Fruit fly (Drosophila melanogaster) whole organism, embryonic: Measurements from ENCODE around the gene CG14854.

Experiments
- BEAF-32 ChIP-seq: fragments of 200-800 bp; sonication (Bioruptor generic); optimal IDR thresholded peaks from 3 replicates; lab custom pipeline; 2017; ENCODE audit warnings: missing biosample characterization, missing genetic modification characterization, mild to moderate bottlenecking, moderate library complexity, missing genetic modification reagents
- CG10267 ChIP-seq: fragments of 200-800 bp; sonication (Bioruptor generic); optimal IDR thresholded peaks from 2 replicates; lab custom pipeline; 2018; ENCODE audit warnings: missing biosample characterization, mild to moderate bottlenecking, missing genetic modification characterization, moderate library complexity
- CG11695 ChIP-seq: fragments of 200-800 bp; sonication (Bioruptor generic); IDR thresholded peaks from 3 replicates; pipeline ENCODE4 v1.3.6; 2022; ENCODE audit warnings: missing biosample characterization, missing genetic modification characterization
- CG11696 ChIP-seq: fragments of 200-800 bp; sonication (Bioruptor generic); IDR thresholded peaks from 2 replicates; pipeline ENCODE4 v1.3.6; 2022; ENCODE audit warnings: missing biosample characterization, missing genetic modification characterization
- CG14860 ChIP-seq: fragments of 200-800 bp; sonication (Bioruptor generic); IDR thresholded peaks from 3 replicates; pipeline ENCODE4 v1.3.6; 2022; ENCODE audit warnings: missing biosample characterization, missing genetic modification characterization; ENCODE audit not compliant: partially characterized antibody
- CG15011 ChIP-seq: fragments of 200-800 bp; sonication (Bioruptor generic); optimal IDR thresholded peaks from 3 replicates; lab custom pipeline; 2018; ENCODE audit warnings: missing biosample characterization, mild to moderate bottlenecking, missing genetic modification characterization
- CG15073 ChIP-seq: fragments of 200-800 bp; sonication (Bioruptor generic); optimal IDR thresholded peaks from 2 replicates; lab custom pipeline; 2016; ENCODE audit warnings: missing biosample characterization, missing genetic modification characterization
- CG18619 ChIP-seq: fragments of 200-800 bp; sonication (Bioruptor generic); optimal IDR thresholded peaks from 3 replicates; lab custom pipeline; 2017; ENCODE audit warnings: missing biosample characterization, mild to moderate bottlenecking, missing genetic modification characterization
- CG3838 ChIP-seq: fragments of 200-800 bp; sonication (Bioruptor generic); optimal IDR thresholded peaks from 3 replicates; lab custom pipeline; 2016; ENCODE audit warnings: missing biosample characterization, missing genetic modification characterization
- CG42726 ChIP-seq: fragments of 200-800 bp; sonication (Bioruptor generic); IDR thresholded peaks from 2 replicates; pipeline ENCODE4 v1.3.6; 2022; ENCODE audit warnings: missing biosample characterization, missing genetic modification characterization; ENCODE audit not compliant: partially characterized antibody
- Dek ChIP-seq: fragments of 200-800 bp; sonication (Bioruptor generic); optimal IDR thresholded peaks from 3 replicates; lab custom pipeline; 2019; ENCODE audit warnings: missing biosample characterization, mild to moderate bottlenecking, missing genetic modification characterization, moderate library complexity
- Dfd ChIP-seq, 2 experiments: fragments of >200 bp; optimal IDR thresholded peaks; 2 replicates each; lab custom pipeline; 2017; ENCODE audit warnings: missing biosample characterization in 2 of 2, missing genetic modification characterization in 2 of 2
- Dip2 ChIP-seq: fragments of 200-800 bp; sonication (Bioruptor generic); IDR thresholded peaks from 2 replicates; pipeline ENCODE4 v1.3.6; 2022; ENCODE audit warnings: missing biosample characterization, missing genetic modification characterization
- Ets97D ChIP-seq: fragments of 200-800 bp; sonication (Bioruptor generic); optimal IDR thresholded peaks from 3 replicates; lab custom pipeline; 2016; ENCODE audit warnings: missing biosample characterization, missing genetic modification characterization
- Gug ChIP-seq: fragments of 200-800 bp; sonication (Bioruptor generic); IDR thresholded peaks from 4 replicates; pipeline ENCODE4 v1.3.6; 2022; ENCODE audit warnings: missing biosample characterization, missing genetic modification characterization
- HLHmδ ChIP-seq: fragments of 200-800 bp; sonication (Bioruptor generic); optimal IDR thresholded peaks from 2 replicates; lab custom pipeline; 2018; ENCODE audit warnings: missing biosample characterization, mild to moderate bottlenecking, missing genetic modification characterization, moderate library complexity
- Hr39 ChIP-seq: fragments of >200 bp; optimal IDR thresholded peaks from 2 replicates; lab custom pipeline; 2017
- Hr51 ChIP-seq, 2 experiments: fragments of 200-800 bp; sonication (Bioruptor generic); optimal IDR thresholded peaks; 2 replicates in 1 of 2; 3 replicates in 1 of 2; lab custom pipeline; 2016 to 2018; ENCODE audit warnings: missing biosample characterization in 2 of 2, missing genetic modification characterization in 2 of 2, mild to moderate bottlenecking in 1 of 2, moderate library complexity in 1 of 2
- Kr ChIP-seq: fragments of 200-800 bp; sonication (Bioruptor generic); optimal IDR thresholded peaks from 2 replicates; lab custom pipeline; 2017; ENCODE audit warnings: missing biosample characterization, mild to moderate bottlenecking, missing genetic modification characterization
- Med ChIP-seq: fragments of 200-800 bp; sonication (Bioruptor generic); peaks from one replicate; lab custom pipeline; 2016; ENCODE audit warnings: missing biosample characterization, missing genetic modification characterization, mild to moderate bottlenecking, inconsistent platforms, moderate library complexity
- NFAT ChIP-seq: fragments of 200-800 bp; sonication (Bioruptor generic); IDR thresholded peaks from 2 replicates; pipeline ENCODE4 v1.3.6; 2022; ENCODE audit warnings: missing biosample characterization, missing genetic modification characterization
- Nf-YA ChIP-seq: fragments of 200-800 bp; sonication (Bioruptor generic); IDR thresholded peaks from 2 replicates; pipeline ENCODE4 v1.3.6; 2022; ENCODE audit warnings: missing biosample characterization, missing genetic modification characterization
- Nf-YB ChIP-seq: fragments of 200-800 bp; sonication (Bioruptor generic); optimal IDR thresholded peaks from 3 replicates; lab custom pipeline; 2019; ENCODE audit warnings: missing biosample characterization, mild to moderate bottlenecking, missing genetic modification characterization, moderate library complexity
- Opbp ChIP-seq: fragments of 200-800 bp; sonication (Bioruptor generic); IDR thresholded peaks from 3 replicates; pipeline ENCODE4 v1.3.6; 2022; ENCODE audit warnings: missing biosample characterization, missing genetic modification characterization; ENCODE audit not compliant: partially characterized antibody
- Optix ChIP-seq: fragments of 200-800 bp; sonication (Bioruptor generic); IDR thresholded peaks from 3 replicates; pipeline ENCODE4 v1.3.6; 2022; ENCODE audit warnings: missing biosample characterization, missing genetic modification characterization
- Pdp1 ChIP-seq, 2 experiments: fragments of 200-800 bp; sonication (Bioruptor generic); optimal IDR thresholded peaks; 3 replicates each; lab custom pipeline; 2016; ENCODE audit warnings: missing biosample characterization in 2 of 2, missing genetic modification characterization in 2 of 2, mild to moderate bottlenecking in 1 of 2, moderate library complexity in 1 of 2
- Poxn ChIP-seq: fragments of 200-800 bp; sonication (Bioruptor generic); IDR thresholded peaks from 2 replicates; pipeline ENCODE4 v1.3.6; 2022; ENCODE audit warnings: missing biosample characterization, missing genetic modification characterization
- Ravus ChIP-seq: fragments of 200-800 bp; sonication (Bioruptor generic); IDR thresholded peaks from 2 replicates; pipeline ENCODE4 v1.3.6; 2022; ENCODE audit warnings: missing biosample characterization, missing genetic modification characterization
- Rx ChIP-seq: fragments of 200-800 bp; sonication (Bioruptor generic); IDR thresholded peaks from 2 replicates; pipeline ENCODE4 v1.3.6; 2022; ENCODE audit warnings: missing biosample characterization, missing genetic modification characterization
- Sry-δ ChIP-seq: fragments of 200-800 bp; sonication (Bioruptor generic); optimal IDR thresholded peaks from 2 replicates; lab custom pipeline; 2016; ENCODE audit warnings: missing biosample characterization, missing genetic modification characterization
- Ssrp ChIP-seq: fragments of 200-800 bp; sonication (Bioruptor generic); optimal IDR thresholded peaks from 2 replicates; lab custom pipeline; 2018; ENCODE audit warnings: missing biosample characterization, mild to moderate bottlenecking, missing genetic modification characterization, moderate library complexity
- TFAM ChIP-seq: fragments of 200-800 bp; sonication (Bioruptor generic); optimal IDR thresholded peaks from 2 replicates; lab custom pipeline; 2017; ENCODE audit warnings: missing biosample characterization, missing genetic modification characterization, inconsistent platforms
- Taf1 ChIP-seq: fragments of 200-800 bp; sonication (Bioruptor generic); IDR thresholded peaks from 2 replicates; pipeline ENCODE4 v1.3.6; 2022; ENCODE audit warnings: missing biosample characterization, missing genetic modification characterization
- Usf ChIP-seq: fragments of 200-800 bp; sonication (Bioruptor generic); optimal IDR thresholded peaks from 2 replicates; lab custom pipeline; 2017; ENCODE audit warnings: missing genotype, missing biosample characterization, missing genetic modification characterization
- Xrp1 ChIP-seq: fragments of 200-800 bp; sonication (Bioruptor generic); IDR thresholded peaks from 2 replicates; pipeline ENCODE4 v1.3.6; 2022; ENCODE audit warnings: missing biosample characterization, missing genetic modification characterization
- abd-A ChIP-seq: fragments of 200-800 bp; sonication (Bioruptor generic); optimal IDR thresholded peaks from 3 replicates; lab custom pipeline; 2019; ENCODE audit warnings: missing biosample characterization, mild to moderate bottlenecking, missing genetic modification characterization, moderate library complexity
- bowl ChIP-seq: fragments of 200-800 bp; sonication (Bioruptor generic); IDR thresholded peaks from 2 replicates; pipeline ENCODE4 v1.3.6; 2022; ENCODE audit warnings: missing biosample characterization, missing genetic modification characterization
- chinmo ChIP-seq: fragments of 200-800 bp; sonication (Bioruptor generic); IDR thresholded peaks from 4 replicates; pipeline ENCODE4 v1.3.6; 2022; ENCODE audit warnings: missing biosample characterization, missing genetic modification characterization; ENCODE audit not compliant: partially characterized antibody
- croc ChIP-seq: fragments of 200-800 bp; sonication (Bioruptor generic); conservative IDR thresholded peaks from 3 replicates; pipeline ENCODE4 v1.3.6; 2022; ENCODE audit warnings: missing biosample characterization, missing genetic modification characterization
- da ChIP-seq: fragments of 200-800 bp; sonication (Bioruptor generic); optimal IDR thresholded peaks from 2 replicates; lab custom pipeline; 2016; ENCODE audit warnings: missing biosample characterization, missing genetic modification characterization
- esg ChIP-seq: fragments of 200-800 bp; sonication (Bioruptor generic); conservative IDR thresholded peaks from 2 replicates; pipeline ENCODE4 v1.3.6; 2022; ENCODE audit warnings: missing biosample characterization, missing genetic modification characterization
- hkb ChIP-seq, 2 experiments: fragments of 200-800 bp in 1 of 2; fragments of >200 bp in 1 of 2; sonication (Bioruptor generic) in 1 of 2; IDR thresholded peaks in 1 of 2; optimal IDR thresholded peaks in 1 of 2; 2 replicates each; pipeline versions ENCODE4 v1.3.6 to Lab custom; 2017 to 2022; ENCODE audit warnings: missing biosample characterization in 1 of 2, missing genetic modification characterization in 1 of 2
- nerfin-2 ChIP-seq: fragments of 200-800 bp; sonication (Bioruptor generic); IDR thresholded peaks from 2 replicates; pipeline ENCODE4 v1.3.6; 2022; ENCODE audit warnings: missing biosample characterization, missing genetic modification characterization; ENCODE audit not compliant: partially characterized antibody
- otp ChIP-seq: fragments of 200-800 bp; sonication (Bioruptor generic); IDR thresholded peaks from 3 replicates; pipeline ENCODE4, ENCODE4 v1.3.6; 2022; ENCODE audit warnings: missing biosample characterization, missing genetic modification characterization
- pnt ChIP-seq: fragments of 200-800 bp; sonication (Bioruptor generic); optimal IDR thresholded peaks from 3 replicates; lab custom pipeline; 2016; ENCODE audit warnings: missing biosample characterization, missing genetic modification characterization
- pros ChIP-seq: fragments of 200-800 bp; sonication (Bioruptor generic); optimal IDR thresholded peaks from 3 replicates; lab custom pipeline; 2019; ENCODE audit warnings: missing biosample characterization, mild to moderate bottlenecking, missing genetic modification characterization, moderate library complexity
- pzg ChIP-seq: fragments of 200-800 bp; sonication (Bioruptor generic); optimal IDR thresholded peaks from 3 replicates; lab custom pipeline; 2018; ENCODE audit warnings: missing biosample characterization, mild to moderate bottlenecking, missing genetic modification characterization, moderate library complexity
- trh ChIP-seq: fragments of 200-800 bp; sonication (Bioruptor generic); optimal IDR thresholded peaks from 2 replicates; lab custom pipeline; 2016; ENCODE audit warnings: missing biosample characterization, missing genetic modification characterization
- zen2 ChIP-seq: fragments of 200-800 bp; sonication (Bioruptor generic); IDR thresholded peaks from 3 replicates; pipeline ENCODE4 v1.3.6; 2022; ENCODE audit warnings: missing biosample characterization, missing genetic modification characterization; ENCODE audit not compliant: partially characterized antibody

The CG14854 gene

dm6 chr3R:14558383-14558883, 1.4 kb downstream of the CG14854 start (continued):
- TF ChIP-seq Nf-YB (GFP tag; lab: Kevin White, UChicago) (peak; percentile 80), Ravus (GFP tag; lab: Robert Waterston, UW) (peak; percentile 62), esg (GFP tag; lab: Robert Waterston, UW) (peak; percentile 82), bowl (peak; percentile 79), TFAM (no peak), NFAT (GFP tag; lab: Robert Waterston, UW) (peak; percentile 77), CG11696 (no peak; the same call in 1 of the 2 replicates), Hr39 (no peak), Gug (peak; percentile 65), Opbp (GFP tag; lab: Robert Waterston, UW) (no peak), CG10267 (tag; lab: Kevin White, UChicago) (peak; percentile 84), CG3838 (GFP tag; lab: Kevin White, UChicago) (peak; percentile 48), Rx (peak; percentile 66), zen2 (GFP tag; lab: Robert Waterston, UW) (no peak), CG18619 (GFP tag; lab: Kevin White, UChicago) (peak; percentile 91), pzg (GFP tag; lab: Kevin White, UChicago) (no peak), chinmo (GFP tag; lab: Robert Waterston, UW) (no peak), CG15073 (GFP tag; lab: Kevin White, UChicago) (no peak), nerfin-2 (no peak), Taf1 (GFP tag; lab: Robert Waterston, UW) (peak; percentile 68), da (GFP tag; lab: Kevin White, UChicago) (peak; percentile 51), abd-A (tag; lab: Kevin White, UChicago) (peak; percentile 80), Ets97D (peak; percentile 65), CG11695 (GFP tag; lab: Robert Waterston, UW) (peak; percentile 89), BEAF-32 (no peak), Poxn (GFP tag; lab: Robert Waterston, UW) (peak; percentile 60; the same call in 1 of the 2 replicates), Sry-δ (GFP tag; lab: Kevin White, UChicago) (peak; percentile 57), pros (GFP tag; lab: Kevin White, UChicago) (peak; percentile 39), trh (GFP tag; lab: Kevin White, UChicago) (peak; percentile 80), Kr (no peak), Ssrp (tag; lab: Kevin White, UChicago) (peak; percentile 91), HLHmδ (GFP tag; lab: Kevin White, UChicago) (no peak), Dfd (GFP tag; optimal IDR thresholded peaks at IDR 0.05; lab: Kevin White, UChicago) (no peak), hkb (optimal IDR thresholded peaks at IDR 0.05; lab: Kevin White, UChicago) (no peak), hkb (GFP tag; IDR thresholded peaks at IDR 0.05; lab: Robert Waterston, UW) (peak; percentile 93), Xrp1 (GFP tag; lab: Robert Waterston, UW) (peak; percentile 82), Nf-YA (GFP tag; lab: Robert Waterston, UW) (peak; percentile 80), Med (GFP tag; lab: Kevin White, UChicago) (peak; percentile 98), Dek (tag; lab: Kevin White, UChicago) (peak; percentile 93), Usf (GFP tag; lab: Kevin White, UChicago) (peak; percentile 69), CG42726 (GFP tag; lab: Robert Waterston, UW) (no peak), Optix (GFP tag; lab: Robert Waterston, UW) (no peak; the same call in 2 of the 3 replicates), Pdp1 (GFP tag; optimal IDR thresholded peaks at IDR 0.05; lab: Kevin White, UChicago) (peak; percentile 82), Dip2 (GFP tag; lab: Robert Waterston, UW) (peak; percentile 57; the same call in 1 of the 2 replicates), CG15011 (GFP tag; lab: Kevin White, UChicago) (peak; percentile 92), Hr51 (GFP tag; optimal IDR thresholded peaks at IDR 0.05; lab: Kevin White, UChicago) (peak; percentile 81 to 97), CG14860 (no peak), croc (GFP tag; lab: Robert Waterston, UW) (peak; percentile 77), pnt (GFP tag; lab: Kevin White, UChicago) (peak; percentile 84), otp (GFP tag; lab: Robert Waterston, UW) (peak; percentile 40; the same call in 1 of the 3 replicates)
